Worm (Caenorhabditis elegans): ENCODE data around the gene T04B8.5.
A peak's percentile ranks its signal among the peaks of the same experiment; 100 is the strongest.

Gene T04B8.5

DNA sequence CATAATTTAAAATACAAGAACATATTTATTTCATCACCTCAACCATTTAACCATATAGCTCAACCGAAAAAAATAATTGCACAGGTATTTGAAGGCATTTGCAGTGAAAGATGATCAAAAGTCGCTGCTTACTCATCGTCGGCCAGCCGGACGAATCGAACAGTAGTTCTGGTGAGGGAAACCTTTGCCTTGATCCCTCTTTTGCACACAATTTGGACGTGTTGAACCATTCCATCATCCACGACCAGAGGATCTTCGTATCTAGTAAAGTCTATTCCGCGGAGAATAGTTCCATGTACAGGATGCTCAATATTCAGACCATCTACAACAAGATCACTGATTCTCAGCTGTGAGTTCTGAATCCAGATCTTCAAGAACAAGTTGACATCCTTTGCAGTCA, 42.4 kb downstream of the T04B8.5 start:
- TF ChIP-seq hlh-8 (tag; optimal IDR thresholded peaks at IDR 0.05) (no peak), fkh-6 (tag; optimal IDR thresholded peaks at IDR 0.05) (no peak), ceh-24 (tag; optimal IDR thresholded peaks at IDR 0.05) (no peak), sox-2 (GFP tag; IDR thresholded peaks at IDR 0.05) (no peak), pqm-1 (tag; optimal IDR thresholded peaks at IDR 0.05) (no peak), pag-3 (tag; optimal IDR thresholded peaks at IDR 0.05; ENCODE audit: borderline replicate concordance) (no peak), ceh-18 (tag; optimal IDR thresholded peaks at IDR 0.05) (no peak), ama-1 (optimal IDR thresholded peaks at IDR 0.05) (no peak), elt-4 (tag; optimal IDR thresholded peaks at IDR 0.05) (no peak), dve-1 (tag; optimal IDR thresholded peaks at IDR 0.05) (no peak)

DNA sequence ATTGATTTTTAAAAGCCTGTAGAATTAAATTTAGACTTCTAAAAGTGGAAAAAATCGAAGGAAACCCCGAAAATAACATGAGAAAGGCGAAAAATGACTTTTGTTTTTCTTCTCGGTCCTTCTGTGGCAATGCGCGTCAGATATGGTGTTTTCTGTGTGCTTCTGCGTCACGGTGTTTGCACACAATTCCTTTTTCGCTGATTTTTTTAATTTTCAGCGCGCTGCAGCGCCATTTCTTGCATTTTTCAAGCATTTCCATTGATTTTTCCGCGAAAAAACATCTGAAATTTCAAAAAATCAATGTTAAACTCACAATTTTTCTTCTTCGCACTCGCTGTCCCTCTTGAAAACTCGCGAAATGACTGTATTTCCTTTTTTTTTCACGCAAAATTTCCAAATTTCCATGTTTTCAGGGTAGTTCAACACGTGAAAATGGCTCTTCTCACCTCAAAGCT, 44.1 kb downstream of the T04B8.5 start, which contains the start of the genes cdc-37 and W08F4.3:
Gene cdc-37, minus strand, starts transcription at position 405 of the 455 bp plus-strand sequence.
Gene W08F4.3, plus strand, starts transcription at position 414 of the 455 bp plus-strand sequence.
- TF ChIP-seq unc-42 (tag; optimal IDR thresholded peaks at IDR 0.05) (peak; percentile 7), ceh-9 (tag; optimal IDR thresholded peaks at IDR 0.05) (no peak)

DNA sequence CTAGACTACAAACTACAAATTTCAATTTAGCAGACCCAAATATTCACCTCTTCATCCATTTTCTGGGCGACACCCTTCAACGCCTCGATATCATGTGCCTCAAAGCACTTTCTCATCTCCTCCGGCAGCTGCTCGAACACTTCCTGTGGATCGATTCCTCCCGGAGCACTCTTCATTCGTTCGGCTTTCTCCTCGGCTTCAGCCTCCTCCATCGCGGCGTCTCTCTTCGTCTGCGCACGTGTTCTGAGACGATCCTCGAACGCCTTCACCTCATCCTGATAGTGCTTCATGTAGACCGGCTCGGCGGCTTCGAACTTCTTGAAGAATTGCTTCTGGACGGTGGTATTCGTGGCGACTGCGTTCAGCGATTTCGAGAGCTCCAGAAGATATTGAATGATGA, 45.5 kb downstream of the T04B8.5 start:
- TF ChIP-seq hlh-6 (tag; optimal IDR thresholded peaks at IDR 0.05): no peak
- no peak for TF ChIP-seq ceh-9 (tag; optimal IDR thresholded peaks at IDR 0.05)
- TF ChIP-seq pros-1 (tag; optimal IDR thresholded peaks at IDR 0.05): no peak
- TF ChIP-seq ceh-30 (tag; optimal IDR thresholded peaks at IDR 0.05): no peak
- TF ChIP-seq ceh-31 (tag; optimal IDR thresholded peaks at IDR 0.05): no peak
- TF ChIP-seq tbx-7 (tag; optimal IDR thresholded peaks at IDR 0.05): no peak
- no peak for TF ChIP-seq mec-3 (tag; optimal IDR thresholded peaks at IDR 0.05; ENCODE audit: borderline replicate concordance)
- no peak for TF ChIP-seq hlh-8 (tag; optimal IDR thresholded peaks at IDR 0.05)
- TF ChIP-seq rnt-1 (tag; optimal IDR thresholded peaks at IDR 0.05): no peak
- TF ChIP-seq ceh-48 (tag; optimal IDR thresholded peaks at IDR 0.05): no peak
- no peak for TF ChIP-seq pax-1 (tag; optimal IDR thresholded peaks at IDR 0.05)

DNA sequence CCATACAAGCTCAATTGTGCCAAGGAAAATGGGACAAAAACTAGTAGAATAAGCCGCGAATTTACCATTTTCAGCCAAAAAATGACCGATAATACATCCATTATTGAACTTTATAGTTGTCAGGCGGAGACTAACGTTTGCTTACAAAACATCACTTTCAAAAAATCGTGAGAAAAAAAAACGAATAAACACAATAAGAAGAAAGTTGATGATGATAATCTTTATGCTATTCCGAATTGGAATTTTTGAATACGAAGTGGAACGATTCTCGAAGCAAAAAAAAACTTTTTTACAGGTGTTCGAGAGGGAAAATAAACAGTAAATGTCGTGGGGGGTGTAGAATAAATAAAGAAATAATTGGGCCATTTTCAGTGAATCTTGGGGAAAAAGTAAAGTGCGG, 46.7 kb downstream of the T04B8.5 start, which contains the start of gene W08F4.7:
Gene W08F4.7, minus strand, starts transcription at position 101 of the 400 bp plus-strand sequence.
- TF ChIP-seq ceh-45 (GFP tag; IDR thresholded peaks at IDR 0.05) (no peak), ceh-30 (tag; optimal IDR thresholded peaks at IDR 0.05) (no peak), ceh-22 (tag; optimal IDR thresholded peaks at IDR 0.05) (no peak), pha-2 (tag; optimal IDR thresholded peaks at IDR 0.05) (no peak), Y22D7AL.16 (tag; optimal IDR thresholded peaks at IDR 0.05) (no peak), ceh-9 (tag; optimal IDR thresholded peaks at IDR 0.05) (no peak), C08G9.2 (tag; optimal IDR thresholded peaks at IDR 0.05) (no peak), pax-1 (tag; optimal IDR thresholded peaks at IDR 0.05) (no peak), ceh-34 (tag; optimal IDR thresholded peaks at IDR 0.05) (no peak), unc-86 (tag; optimal IDR thresholded peaks at IDR 0.05) (no peak), hlh-13 (GFP tag; optimal IDR thresholded peaks at IDR 0.05) (no peak), ztf-16 (tag; optimal IDR thresholded peaks at IDR 0.05) (no peak), nhr-11 (tag; optimal IDR thresholded peaks at IDR 0.05) (no peak), ceh-19 (GFP tag; optimal IDR thresholded peaks at IDR 0.05) (no peak), syd-9 (tag; optimal IDR thresholded peaks at IDR 0.05) (no peak)

DNA sequence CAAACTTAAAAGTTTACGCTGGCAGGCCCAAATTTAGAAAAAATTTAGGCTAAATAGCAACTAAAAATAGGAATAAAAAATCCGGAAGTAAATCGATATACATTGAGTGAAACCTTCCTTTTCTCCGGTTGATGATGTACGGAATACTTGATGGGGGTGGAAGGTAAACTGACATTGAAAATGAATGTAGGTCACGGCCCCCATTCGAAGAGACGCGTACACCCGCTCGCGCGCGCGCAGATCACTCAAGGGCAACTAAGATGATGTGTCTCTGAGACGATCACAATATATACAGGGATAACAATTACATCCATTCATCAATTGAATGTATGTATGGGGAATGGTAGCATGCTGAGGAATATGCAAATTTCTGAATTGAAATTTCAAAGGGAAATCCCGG, 50.3 kb downstream of the T04B8.5 start:
- no peak for TF ChIP-seq ahr-1 (tag; optimal IDR thresholded peaks at IDR 0.05)
- no peak for TF ChIP-seq sox-2 (GFP tag; IDR thresholded peaks at IDR 0.05)

DNA sequence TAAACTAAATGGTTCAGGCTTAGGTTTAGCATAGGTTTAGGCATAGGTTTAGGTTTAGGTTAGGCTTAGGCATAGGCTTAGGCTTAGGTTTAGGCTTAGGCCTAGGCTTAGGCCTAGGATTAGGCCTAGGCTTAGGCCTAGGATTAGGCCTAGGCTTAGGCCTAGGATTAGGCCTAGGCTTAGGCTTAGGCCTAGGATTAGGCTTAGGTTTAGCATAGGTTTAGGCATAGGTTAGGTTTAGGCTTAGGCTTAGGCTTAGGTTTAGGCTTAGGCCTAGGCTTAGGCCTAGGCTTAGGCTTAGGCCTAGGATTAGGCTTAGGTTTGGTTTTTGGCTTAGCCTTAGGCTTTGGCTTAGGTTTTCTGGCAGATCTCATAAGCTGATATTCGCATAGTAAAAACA, 50.8 kb downstream of the T04B8.5 start:
- TF ChIP-seq dve-1 (tag; optimal IDR thresholded peaks at IDR 0.05): peak; percentile 91
